Fruit fly (Drosophila melanogaster): ENCODE measurements around the gene CG6569.
A peak's percentile ranks its signal among the peaks of the same experiment; 100 is the strongest.

The CG6569 gene

dm6 chr3R:21849988-21850460 is 17.7 kb downstream of the CG6569 start (continued):
- no peak for TF ChIP-seq Hnf4 (GFP tag; optimal IDR thresholded peaks at IDR 0.05)
- no peak for TF ChIP-seq sage (GFP tag; optimal IDR thresholded peaks at IDR 0.05)
- TF ChIP-seq dl (GFP tag; optimal IDR thresholded peaks at IDR 0.05; ENCODE audit: insufficient read depth in 1 of 2, partially characterized antibody in 2 of 2), result no peak
- peak; percentile 0 for TF ChIP-seq OdsH (GFP tag; optimal IDR thresholded peaks at IDR 0.05)
- peak in 1 of 2 experiments; percentile 23 for TF ChIP-seq foxo (GFP tag; optimal IDR thresholded peaks at IDR 0.05)
- no peak for TF ChIP-seq jim (GFP tag; optimal IDR thresholded peaks at IDR 0.05)
- no peak for TF ChIP-seq Rel (GFP tag; optimal IDR thresholded peaks at IDR 0.05)
- TF ChIP-seq Rel (tag; optimal IDR thresholded peaks at IDR 0.05), result peak; percentile 91
- TF ChIP-seq Abd-B (GFP tag; optimal IDR thresholded peaks at IDR 0.05), result no peak
- no peak for TF ChIP-seq Vsx2 (GFP tag; optimal IDR thresholded peaks at IDR 0.05; ENCODE audit: partially characterized antibody)
- peak; percentile 26 for TF ChIP-seq woc (GFP tag; optimal IDR thresholded peaks at IDR 0.05)
- no peak for TF ChIP-seq Jra (GFP tag; optimal IDR thresholded peaks at IDR 0.05)

- TF ChIP-seq usp (GFP tag; optimal IDR thresholded peaks at IDR 0.05) (no peak), HLH106 (tag; optimal IDR thresholded peaks at IDR 0.05) (peak; percentile 95), Mio (GFP tag; optimal IDR thresholded peaks at IDR 0.05) (no peak), dmrt93B (GFP tag; optimal IDR thresholded peaks at IDR 0.05) (peak; percentile 95), dl (GFP tag; optimal IDR thresholded peaks at IDR 0.05; ENCODE audit: insufficient read depth in 1 of 2, partially characterized antibody in 2 of 2) (no peak), CG32264 (GFP tag; optimal IDR thresholded peaks at IDR 0.05) (peak; percentile 93), brk (GFP tag; optimal IDR thresholded peaks at IDR 0.05) (peak; percentile 82), woc (GFP tag; optimal IDR thresholded peaks at IDR 0.05) (peak; percentile 97), h (GFP tag; optimal IDR thresholded peaks at IDR 0.05) (peak; percentile 96), N (GFP tag; optimal IDR thresholded peaks at IDR 0.05) (no peak), fru (GFP tag; optimal IDR thresholded peaks at IDR 0.05) (peak; percentile 98), jim (GFP tag; optimal IDR thresholded peaks at IDR 0.05) (no peak), Jra (GFP tag; optimal IDR thresholded peaks at IDR 0.05) (peak; percentile 90), Dfd (GFP tag; optimal IDR thresholded peaks at IDR 0.05) (peak; percentile 87), Myc (optimal IDR thresholded peaks at IDR 0.05) (no peak), OdsH (GFP tag; optimal IDR thresholded peaks at IDR 0.05) (peak; percentile 97), tai (GFP tag; optimal IDR thresholded peaks at IDR 0.05) (peak; percentile 82), Vsx2 (GFP tag; optimal IDR thresholded peaks at IDR 0.05; ENCODE audit: partially characterized antibody) (no peak), sage (GFP tag; optimal IDR thresholded peaks at IDR 0.05) (peak; percentile 87), lola (GFP tag; optimal IDR thresholded peaks at IDR 0.05) (no peak), rgr (GFP tag; optimal IDR thresholded peaks at IDR 0.05) (peak; percentile 94), Rel (GFP tag; optimal IDR thresholded peaks at IDR 0.05) (peak; percentile 73), Rel (tag; optimal IDR thresholded peaks at IDR 0.05) (peak; percentile 74), Abd-B (GFP tag; optimal IDR thresholded peaks at IDR 0.05) (no peak), sv (GFP tag; optimal IDR thresholded peaks at IDR 0.05) (peak; percentile 31), Hr78 (GFP tag; optimal IDR thresholded peaks at IDR 0.05) (no peak), dsf (GFP tag; optimal IDR thresholded peaks at IDR 0.05; ENCODE audit: borderline replicate concordance) (peak; percentile 71), foxo (GFP tag; optimal IDR thresholded peaks at IDR 0.05) (peak; percentile 87 to 97), CrebA (GFP tag; optimal IDR thresholded peaks at IDR 0.05; ENCODE audit: borderline replicate concordance) (no peak), br (GFP tag; optimal IDR thresholded peaks at IDR 0.05) (peak; percentile 95), Hr83 (GFP tag; optimal IDR thresholded peaks at IDR 0.05; ENCODE audit: poor library complexity, severe bottlenecking) (no peak), pan (optimal IDR thresholded peaks at IDR 0.05) (no peak), Sp1 (GFP tag; optimal IDR thresholded peaks at IDR 0.05) (peak; percentile 96), psq (GFP tag; optimal IDR thresholded peaks at IDR 0.05) (peak; percentile 93), CG9705 (GFP tag; optimal IDR thresholded peaks at IDR 0.05) (peak; percentile 91), Dif (GFP tag; optimal IDR thresholded peaks at IDR 0.05; ENCODE audit: partially characterized antibody) (no peak), GATAd (GFP tag; optimal IDR thresholded peaks at IDR 0.05) (no peak), ey (GFP tag; optimal IDR thresholded peaks at IDR 0.05) (peak; percentile 95), Hnf4 (GFP tag; optimal IDR thresholded peaks at IDR 0.05) (peak; percentile 89)
These were observed 18.7 kb downstream of the CG6569 start for dm6 chr3R:21848987-21849442.

Measured in whole organism, wandering third instar larva.